Fruit fly (Drosophila melanogaster): Measurements from ENCODE around the gene Mat89Ba.

DNA sequence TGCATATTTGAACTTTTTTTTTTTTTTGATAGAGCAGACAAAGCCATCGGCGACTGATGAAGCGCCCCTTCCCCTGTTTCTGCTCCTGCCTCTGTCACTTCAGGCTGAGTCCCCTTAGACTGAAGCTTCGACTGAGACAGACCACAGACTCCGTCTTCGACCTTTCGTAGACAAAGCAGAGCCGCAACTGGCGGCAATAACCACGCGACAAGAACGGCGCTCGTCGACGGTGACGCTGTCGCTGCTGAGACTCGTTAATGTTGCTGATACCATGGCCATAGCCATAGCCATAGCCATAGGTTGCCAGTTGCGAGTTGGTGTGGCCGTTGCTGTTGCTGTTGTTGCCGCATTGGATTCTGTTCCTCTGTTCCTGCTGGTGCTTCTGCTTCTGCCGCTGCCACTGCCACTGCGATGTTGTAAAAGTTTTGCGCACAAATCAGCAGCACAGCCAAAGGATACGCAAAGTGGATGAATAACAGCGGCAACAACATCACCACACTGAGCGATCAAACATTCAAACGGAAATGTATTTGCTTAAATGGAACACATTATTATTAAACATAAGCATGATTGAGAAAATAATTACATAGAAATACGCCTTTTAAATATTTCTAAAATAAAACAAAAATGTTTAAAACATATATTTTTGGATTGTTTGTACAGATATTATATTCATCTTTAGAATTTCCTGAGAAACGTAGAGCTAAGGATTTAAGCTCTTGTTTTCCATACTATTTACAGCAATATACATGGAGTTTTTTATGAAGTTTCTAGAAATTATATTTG lies 48.8 kb downstream of the Mat89Ba start:
- no peak for TF ChIP-seq EcR (GFP tag; optimal IDR thresholded peaks at IDR 0.05)
- TF ChIP-seq usp (GFP tag; optimal IDR thresholded peaks at IDR 0.05): no peak
- TF ChIP-seq CG8478 (optimal IDR thresholded peaks at IDR 0.05): no peak
- no peak for TF ChIP-seq psq (optimal IDR thresholded peaks at IDR 0.05)
- no peak for TF ChIP-seq Dll (optimal IDR thresholded peaks at IDR 0.05)
